Worm (Caenorhabditis elegans): ENCODE results near the gene bath-9.

Gene bath-9

DNA sequence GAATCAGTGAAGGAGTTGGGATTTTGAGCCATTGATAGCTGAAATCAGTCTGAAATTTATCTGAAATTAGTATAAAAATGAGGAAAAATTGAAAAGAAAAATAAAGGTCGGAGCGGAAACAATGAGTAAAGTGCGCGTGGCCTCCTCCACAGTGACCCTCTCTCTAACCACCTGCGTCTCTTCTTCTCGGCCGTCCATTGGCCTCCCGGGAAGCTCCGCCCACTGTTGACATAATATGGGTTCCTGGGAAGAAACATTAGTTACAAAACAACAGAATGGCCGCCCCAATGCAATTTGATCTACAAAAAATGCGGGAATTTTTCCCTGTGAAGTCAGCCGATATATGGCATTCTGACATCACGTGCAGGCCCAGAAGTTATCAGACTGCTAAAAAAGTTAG, 6.8 kb upstream of the bath-9 start, which contains the start of gene Y49F6C.8:
Y49F6C.8 (minus strand) TSS at position 51 of the 400 bp plus-strand sequence.
- TF ChIP-seq unc-62 (GFP tag; optimal IDR thresholded peaks at IDR 0.05), result no peak

DNA sequence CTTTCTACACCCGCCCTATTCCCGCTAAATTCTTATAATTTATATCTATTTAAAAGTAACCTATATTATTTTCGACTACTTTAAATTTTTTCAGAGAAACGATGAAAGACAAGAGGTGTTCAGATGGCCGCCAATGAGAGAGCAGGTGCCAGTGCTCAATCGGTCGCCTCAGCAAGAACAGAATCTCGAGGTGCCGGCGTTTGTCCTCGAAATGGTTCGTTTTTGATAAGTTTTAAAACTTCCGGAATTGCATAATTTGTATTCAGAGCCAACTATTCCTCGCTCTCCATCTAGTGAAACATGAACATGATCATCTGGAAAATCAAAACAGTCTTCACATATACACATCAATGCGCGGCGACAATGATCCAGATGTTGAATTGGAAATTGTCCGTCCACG, 5.9 kb upstream of the bath-9 start, which contains the start of gene bath-23:
bath-23 (plus strand) TSS at position 301 of the 400 bp plus-strand sequence.
- no peak for TF ChIP-seq unc-62 (GFP tag; optimal IDR thresholded peaks at IDR 0.05)

DNA sequence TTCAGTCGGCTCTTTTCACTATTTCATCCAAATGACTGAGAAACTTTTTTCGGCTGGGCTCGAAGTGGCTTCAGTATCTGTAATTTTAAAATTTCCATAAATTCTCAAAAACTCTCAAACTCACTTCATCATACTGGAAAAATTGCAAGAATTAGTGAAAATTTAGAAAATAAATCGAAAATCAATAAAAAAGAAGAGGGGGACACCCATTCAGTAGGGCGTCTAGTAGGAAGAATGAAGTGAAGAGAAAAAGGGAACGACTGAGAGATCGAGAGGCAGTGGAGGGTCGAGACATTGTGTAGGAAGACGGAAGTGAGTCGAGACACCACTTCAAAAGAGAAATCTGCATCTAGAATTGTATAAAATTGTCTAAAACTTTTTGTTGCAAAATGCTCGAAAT, 3.0 kb upstream of the bath-9 start:
- no peak for TF ChIP-seq unc-62 (GFP tag; optimal IDR thresholded peaks at IDR 0.05)

DNA sequence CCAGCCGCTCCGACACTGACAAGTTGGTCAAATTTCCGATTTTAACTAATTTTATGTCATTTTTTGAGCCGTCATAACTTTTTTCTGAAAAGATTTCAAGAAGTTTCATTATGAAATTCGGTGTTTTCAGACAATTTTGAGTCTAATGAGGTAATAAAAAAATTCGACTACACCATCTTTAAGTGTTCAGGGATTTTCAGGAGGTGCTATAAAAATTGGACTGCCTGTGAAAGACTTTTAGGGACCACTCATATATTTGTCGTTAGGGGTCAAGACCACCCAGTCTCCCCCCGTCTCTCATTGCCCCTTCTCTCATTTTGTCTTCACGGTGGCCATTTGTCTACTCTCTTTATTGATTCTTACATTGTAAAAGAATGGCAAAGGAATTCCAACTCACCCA, 2.1 kb upstream of the bath-9 start, which contains the start of gene bath-10:
bath-10 (plus strand) TSS at position 301 of the 400 bp plus-strand sequence.
- TF ChIP-seq unc-62 (GFP tag; optimal IDR thresholded peaks at IDR 0.05), result no peak

DNA sequence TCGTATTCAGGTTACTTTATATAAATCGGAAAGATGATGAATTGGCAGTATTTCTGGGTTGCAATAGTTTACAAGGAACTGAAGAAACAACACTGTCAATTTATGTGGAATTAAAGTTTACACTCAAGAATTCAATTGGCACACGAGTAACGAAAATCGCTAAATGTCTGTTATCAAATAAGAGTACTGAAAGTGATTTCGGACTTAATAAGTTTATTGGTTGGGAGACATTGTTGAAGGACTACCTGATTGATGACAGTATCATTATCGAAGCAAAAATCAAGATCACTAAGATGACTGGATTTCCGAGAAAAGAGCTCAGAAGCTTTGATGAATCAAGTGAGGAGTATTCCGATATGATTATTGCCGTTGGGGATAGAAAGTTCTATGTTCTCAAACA, 1.6 kb upstream of the bath-9 start:
- no peak for TF ChIP-seq unc-62 (GFP tag; optimal IDR thresholded peaks at IDR 0.05)

DNA sequence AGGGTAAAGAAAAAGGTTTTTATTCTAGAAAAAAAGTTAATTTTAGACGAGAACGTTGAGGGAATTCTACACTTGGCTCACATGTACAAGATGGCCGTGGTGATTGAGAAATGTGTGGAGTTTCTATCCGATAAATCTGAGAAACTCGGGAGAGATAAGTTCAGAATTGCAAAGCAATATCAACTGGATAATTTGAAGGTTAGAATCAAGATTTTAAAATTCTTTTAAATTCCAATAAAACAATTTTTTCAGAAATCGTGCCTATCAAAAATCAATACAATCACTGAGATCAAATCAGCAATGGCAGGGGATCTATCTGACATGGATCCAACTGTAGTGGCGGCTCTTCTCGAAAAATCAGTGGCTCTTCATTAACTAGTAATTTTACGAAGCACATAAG, 1.4 kb downstream of the bath-9 start, which contains the start of gene Y49F6C.2:
Y49F6C.2 (plus strand) TSS at position 301 of the 400 bp plus-strand sequence.
- no peak for TF ChIP-seq unc-62 (GFP tag; optimal IDR thresholded peaks at IDR 0.05)

DNA sequence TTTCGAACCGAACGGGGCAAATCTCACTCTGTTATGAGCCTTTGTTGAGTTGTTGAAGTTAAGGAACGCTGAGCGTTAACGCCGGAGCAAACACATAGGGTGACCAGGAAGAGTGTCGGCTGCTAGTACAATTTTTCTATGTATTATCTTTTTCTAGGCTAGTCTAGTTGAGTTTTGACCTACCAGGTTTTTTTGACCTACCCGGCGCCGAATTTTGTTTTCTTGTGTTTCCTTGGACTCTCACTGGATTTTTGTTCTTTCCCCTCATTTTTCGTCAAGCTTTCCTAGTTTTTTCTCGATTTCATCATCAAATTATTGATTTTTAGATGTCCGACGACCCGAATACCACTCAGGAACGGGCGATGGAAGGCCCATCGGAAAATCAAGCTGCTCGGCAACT, 4.6 kb downstream of the bath-9 start, which contains the start of gene T06D4.1:
T06D4.1 (plus strand) TSS at position 321 of the 400 bp plus-strand sequence.
- TF ChIP-seq unc-62 (GFP tag; optimal IDR thresholded peaks at IDR 0.05), result no peak

DNA sequence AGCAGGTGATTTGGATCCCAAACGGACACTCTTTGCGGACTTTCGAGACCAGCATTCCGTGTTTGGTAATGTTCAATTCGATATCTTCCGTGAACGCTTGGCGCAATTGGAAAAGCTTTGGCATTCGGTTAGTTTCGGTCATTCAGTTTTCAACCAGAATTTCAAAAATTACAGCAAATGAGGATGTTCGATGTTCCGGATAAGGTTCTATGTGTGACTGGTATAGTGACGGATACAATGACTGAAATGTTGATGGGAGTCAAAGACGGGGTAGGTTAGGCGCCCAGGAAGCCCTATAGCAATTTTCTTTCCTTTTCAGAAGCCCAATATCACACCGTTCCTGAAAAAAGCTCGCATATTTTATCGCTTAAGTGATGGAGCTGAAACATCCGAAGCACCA, 6.2 kb downstream of the bath-9 start:
- no peak for TF ChIP-seq unc-62 (GFP tag; optimal IDR thresholded peaks at IDR 0.05)

DNA sequence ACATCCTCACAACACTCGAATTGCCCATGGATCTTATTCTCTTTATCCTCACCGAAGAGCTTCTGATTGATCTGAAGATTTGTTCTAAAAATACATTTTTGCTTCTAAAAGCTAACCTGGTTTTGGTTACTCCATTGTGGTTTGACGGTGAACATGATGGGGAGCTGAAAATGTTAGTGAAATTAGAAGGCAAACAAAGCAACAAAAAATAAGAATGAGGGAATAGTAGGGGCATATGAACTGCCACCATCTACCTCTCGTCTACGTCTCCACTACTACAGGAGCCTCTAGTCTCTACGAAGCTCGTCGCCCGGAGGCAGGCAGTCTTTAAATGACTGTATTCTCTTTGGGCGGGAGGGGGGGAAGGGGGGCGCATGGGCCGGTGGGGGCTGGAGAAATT, 8.8 kb downstream of the bath-9 start, which contains the start of gene T06D4.2:
T06D4.2 (minus strand) TSS at position 170 of the 400 bp plus-strand sequence.
- no peak for TF ChIP-seq unc-62 (GFP tag; optimal IDR thresholded peaks at IDR 0.05)

DNA sequence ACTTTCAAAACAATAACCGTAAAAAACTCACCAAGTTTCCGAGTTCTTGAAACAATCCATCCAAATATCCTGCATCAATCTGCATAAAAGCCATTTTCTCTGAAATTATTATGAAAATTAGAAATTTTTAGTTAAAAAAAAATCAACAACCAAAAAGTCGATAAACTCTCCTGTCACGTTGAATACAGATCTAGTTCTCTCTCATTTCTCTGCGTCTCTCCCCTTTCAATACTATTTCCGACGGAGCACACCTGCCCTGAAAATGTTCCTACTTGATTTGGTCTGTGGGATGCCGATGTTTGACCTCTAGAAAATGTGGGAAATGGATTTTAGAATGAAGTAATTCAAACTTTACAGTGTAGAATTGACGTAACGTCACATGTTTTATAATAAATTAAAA, 10.6 kb downstream of the bath-9 start, which contains the start of gene T06D4.6:
T06D4.6 (minus strand) TSS at position 101 of the 400 bp plus-strand sequence.
- no peak for TF ChIP-seq unc-62 (GFP tag; optimal IDR thresholded peaks at IDR 0.05)

DNA sequence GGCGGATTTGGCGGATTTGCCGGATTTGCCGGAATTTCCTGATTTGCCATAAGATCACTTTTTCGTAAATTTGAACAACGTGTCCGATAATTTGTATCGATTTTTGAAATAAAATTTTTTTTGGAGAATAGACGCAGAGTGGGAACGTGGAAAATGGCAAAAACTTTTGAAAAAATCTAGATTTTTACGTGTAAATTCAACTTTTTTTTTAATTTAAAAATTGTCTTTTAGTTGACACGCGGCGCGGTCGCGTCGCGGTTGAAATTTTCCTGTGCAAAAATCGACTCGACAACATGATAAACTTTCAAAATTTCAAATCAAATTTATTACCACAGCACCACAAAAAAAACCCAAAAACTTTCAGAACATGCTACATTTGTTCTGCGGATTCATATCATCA, 18.6 kb downstream of the bath-9 start, which contains the start of gene nep-20:
nep-20 (minus strand) TSS at position 101 of the 400 bp plus-strand sequence.
- no peak for TF ChIP-seq unc-62 (GFP tag; optimal IDR thresholded peaks at IDR 0.05)

DNA sequence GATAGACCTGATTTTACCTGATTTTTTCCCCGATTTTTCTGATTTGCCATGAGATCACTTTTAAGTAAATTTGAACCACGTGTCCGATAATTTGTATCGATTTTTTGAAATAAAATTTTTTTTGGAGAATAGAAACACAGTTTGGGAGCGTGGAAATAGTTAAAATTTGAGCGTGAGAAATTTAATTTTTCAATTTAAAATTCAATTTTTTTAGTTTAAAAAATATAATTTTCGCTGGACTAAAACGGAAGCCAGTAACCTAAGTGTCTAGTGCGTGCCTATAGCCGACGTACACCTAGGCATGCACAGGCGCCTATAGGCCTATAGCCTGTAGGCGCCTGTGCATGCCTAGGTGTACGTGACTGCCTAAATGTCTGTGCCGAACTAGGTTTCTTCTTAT, 22.3 kb downstream of the bath-9 start, which contains the start of gene nep-9:
nep-9 (minus strand) TSS at position 101 of the 400 bp plus-strand sequence.
- no peak for TF ChIP-seq unc-62 (GFP tag; optimal IDR thresholded peaks at IDR 0.05)

DNA sequence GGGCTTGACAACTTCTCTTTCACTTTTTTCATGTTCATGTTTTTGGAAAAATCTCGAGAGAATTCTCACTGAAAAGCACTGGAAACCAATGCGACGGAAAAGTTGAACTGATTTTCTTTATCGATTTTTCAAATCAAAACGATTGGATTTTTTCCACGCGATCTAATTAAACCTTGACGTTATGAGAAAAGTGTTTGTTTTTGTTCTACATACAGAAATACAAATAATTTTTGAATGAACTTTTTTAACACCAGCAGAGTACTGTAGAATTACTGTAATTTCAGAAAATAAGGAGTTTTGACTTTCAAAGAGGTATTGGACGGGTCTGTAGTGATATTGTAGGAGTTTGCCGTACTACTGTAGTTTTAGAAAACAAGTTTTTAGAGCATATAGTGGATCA, 26.0 kb downstream of the bath-9 start, which contains the start of gene nep-10:
nep-10 (minus strand) TSS at position 101 of the 400 bp plus-strand sequence.
- TF ChIP-seq unc-62 (GFP tag; optimal IDR thresholded peaks at IDR 0.05), result no peak

DNA sequence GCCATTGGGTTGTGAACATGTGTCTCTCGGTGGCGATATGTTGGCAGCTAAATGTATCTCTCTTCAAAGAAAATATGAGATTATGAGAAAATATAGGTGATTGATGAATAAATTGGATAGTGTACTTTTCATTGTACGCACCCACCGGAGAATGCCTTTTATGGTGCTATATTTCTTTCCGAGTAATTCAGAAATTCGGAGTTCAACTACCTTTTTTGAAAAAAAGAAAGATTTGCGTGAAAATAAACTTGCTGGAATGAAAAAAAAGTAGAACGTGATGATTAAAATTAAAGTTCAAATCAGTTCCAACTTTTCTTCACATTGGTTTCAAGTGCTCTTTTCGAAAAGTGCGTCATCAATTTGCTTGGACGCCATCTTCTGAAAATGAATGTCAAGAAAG, 26.6 kb downstream of the bath-9 start, which contains the start of gene nep-8:
nep-8 (plus strand) TSS at position 301 of the 400 bp plus-strand sequence.
- TF ChIP-seq unc-62 (GFP tag; optimal IDR thresholded peaks at IDR 0.05), result no peak

DNA sequence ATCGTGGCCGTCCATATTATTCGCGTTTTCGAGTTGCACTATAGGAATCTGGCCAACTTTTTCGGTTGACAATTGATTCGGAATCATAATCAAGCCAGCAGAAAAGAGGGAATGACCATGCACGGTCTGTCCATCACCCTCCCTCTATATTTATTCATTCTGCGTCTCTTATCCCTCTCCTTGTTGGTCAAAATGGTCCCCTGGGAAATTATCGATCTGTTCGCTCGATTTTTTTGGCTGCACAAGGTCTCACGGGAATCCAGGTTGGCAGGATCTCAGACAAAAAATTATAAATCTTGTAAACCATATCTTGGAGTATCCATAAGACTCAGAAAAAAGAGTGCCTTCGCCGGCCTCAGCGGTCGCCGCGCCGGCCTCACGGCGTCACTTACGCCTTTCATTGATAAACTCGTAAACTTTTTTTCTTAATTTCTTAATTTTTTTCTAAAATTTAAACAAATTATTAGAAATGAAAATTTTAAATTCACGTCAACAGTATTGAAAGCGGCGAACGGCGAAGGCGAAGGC, 37.6 kb downstream of the bath-9 start, which contains the start of the genes F18A12.7 and F18A12.2:
F18A12.7 (minus strand) TSS at position 101 of the 528 bp plus-strand sequence.
F18A12.2 (plus strand) TSS at position 478 of the 528 bp plus-strand sequence.
- no peak for TF ChIP-seq unc-62 (GFP tag; optimal IDR thresholded peaks at IDR 0.05)

DNA sequence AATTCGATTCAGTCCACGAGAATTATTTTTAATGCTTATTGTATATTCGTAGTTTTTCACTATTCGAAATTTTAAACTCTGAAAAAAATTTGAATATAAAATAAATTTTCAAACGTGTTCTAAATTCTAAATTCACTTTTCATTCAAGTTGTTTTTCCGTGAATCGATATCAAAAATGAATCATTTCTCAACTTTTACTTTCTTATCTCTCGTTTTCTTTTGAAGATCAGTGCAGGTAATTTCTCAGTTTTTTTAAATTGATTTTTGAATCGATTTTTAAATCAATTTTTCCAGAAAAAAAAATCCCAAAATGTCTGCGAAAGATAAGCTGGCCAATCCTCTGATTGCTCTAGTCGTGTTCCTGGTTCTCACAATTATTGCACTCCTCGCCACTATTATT, 39.6 kb downstream of the bath-9 start, which contains the start of gene nep-6:
nep-6 (plus strand) TSS at position 301 of the 400 bp plus-strand sequence.
- TF ChIP-seq unc-62 (GFP tag; optimal IDR thresholded peaks at IDR 0.05), result no peak

DNA sequence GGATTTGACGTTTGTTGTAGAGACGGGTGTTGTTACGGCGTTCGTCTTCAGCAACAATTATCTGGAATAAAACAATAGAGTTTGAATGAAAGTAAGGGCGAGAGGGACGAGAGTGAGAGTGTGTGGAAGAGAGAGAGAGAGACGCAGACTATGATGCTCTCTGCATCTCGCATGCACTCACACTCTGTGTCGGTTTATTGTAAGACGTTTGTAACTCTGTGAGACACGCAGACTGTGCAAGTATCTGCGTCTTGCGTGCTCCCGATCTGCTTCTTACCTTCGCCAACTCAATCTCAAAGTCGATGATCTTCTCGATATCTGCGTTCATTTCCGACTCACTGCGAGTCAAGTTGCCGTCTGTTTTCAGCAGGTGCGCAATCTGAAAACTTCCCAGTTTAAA, 46.0 kb downstream of the bath-9 start:
- TF ChIP-seq unc-62 (GFP tag; optimal IDR thresholded peaks at IDR 0.05), result no peak

Data from whole organism, dauer.